Worm (Caenorhabditis elegans): Measurements from ENCODE around the gene eri-1.

ce11 chrIV:409935-410334, 9.8 kb downstream of the eri-1 start, which contains the start of gene kgb-1:
- no peak for TF ChIP-seq F49E8.2 (tag; optimal IDR thresholded peaks at IDR 0.05; ENCODE audit: insufficient read depth)
- no peak for TF ChIP-seq sea-2 (GFP tag; IDR thresholded peaks at IDR 0.05)
- TF ChIP-seq cebp-2 (GFP tag; IDR thresholded peaks at IDR 0.05), result no peak
- TF ChIP-seq sdz-38 (tag; optimal IDR thresholded peaks at IDR 0.05), result no peak
- TF ChIP-seq B0336.3 (GFP tag; IDR thresholded peaks at IDR 0.05), result no peak
- no peak for TF ChIP-seq T26A5.8 (tag; optimal IDR thresholded peaks at IDR 0.05)

Measured in whole organism, young adult.